Fruit fly (Drosophila melanogaster) whole organism, wandering third instar larva: ENCODE measurements around the gene Wdr33.

Source experiments
- Abd-B ChIP-seq: fragments of >200 bp; optimal IDR thresholded peaks from 2 replicates; lab custom pipeline; 2017; ENCODE audit warnings: missing biosample characterization, missing genetic modification characterization
- CG32264 ChIP-seq: fragments of 200-800 bp; sonication (Bioruptor generic); optimal IDR thresholded peaks from 2 replicates; lab custom pipeline; 2016; ENCODE audit warnings: missing biosample characterization, missing genetic modification characterization
- CG9705 ChIP-seq: fragments of 200-800 bp; sonication (Bioruptor generic); optimal IDR thresholded peaks from 2 replicates; lab custom pipeline; 2018; ENCODE audit warnings: missing biosample characterization, mild to moderate bottlenecking, missing genetic modification characterization
- CrebA ChIP-seq: fragments of 200-800 bp; sonication (Bioruptor generic); optimal IDR thresholded peaks from 2 replicates; lab custom pipeline; 2016; ENCODE audit warnings: missing biosample characterization, mild to moderate bottlenecking, missing genetic modification characterization, borderline replicate concordance
- Dfd ChIP-seq: fragments of >200 bp; optimal IDR thresholded peaks from 2 replicates; lab custom pipeline; 2017; ENCODE audit warnings: missing biosample characterization, missing genetic modification characterization
- Dif ChIP-seq: fragments of 200-275, 200-300 bp; sonication (Bioruptor generic); optimal IDR thresholded peaks from 2 replicates; lab custom pipeline; 2018; ENCODE audit warnings: missing biosample characterization, missing genetic modification characterization; ENCODE audit not compliant: partially characterized antibody
- GATAd ChIP-seq: sonication (Bioruptor generic); optimal IDR thresholded peaks from 2 replicates; lab custom pipeline; 2016; ENCODE audit warnings: missing biosample characterization, missing genetic modification characterization
- HLH106 ChIP-seq: fragments of 200-800 bp; optimal IDR thresholded peaks from 3 replicates; lab custom pipeline; 2019; ENCODE audit warnings: missing biosample characterization, mild to moderate bottlenecking, missing genetic modification characterization, moderate library complexity
- Hnf4 ChIP-seq: fragments of 200-800 bp; sonication (Bioruptor generic); optimal IDR thresholded peaks from 2 replicates; lab custom pipeline; 2016; ENCODE audit warnings: missing biosample characterization, mild to moderate bottlenecking, missing genetic modification characterization
- Hr78 ChIP-seq: fragments of >200 bp; optimal IDR thresholded peaks from 2 replicates; lab custom pipeline; 2017; ENCODE audit warnings: missing biosample characterization, missing genetic modification characterization
- Hr83 ChIP-seq: fragments of 200-300 bp; sonication (Bioruptor generic); optimal IDR thresholded peaks from 2 replicates; lab custom pipeline; 2016; ENCODE audit warnings: missing biosample characterization, mild to moderate bottlenecking, missing genetic modification characterization, moderate library complexity; ENCODE audit not compliant: poor library complexity, severe bottlenecking
- Jra ChIP-seq: sonication (Bioruptor generic); optimal IDR thresholded peaks from 2 replicates; lab custom pipeline; 2016; ENCODE audit warnings: missing biosample characterization, missing genetic modification characterization
- Mio ChIP-seq: sonication (Bioruptor generic); optimal IDR thresholded peaks from 2 replicates; lab custom pipeline; 2016; ENCODE audit warnings: missing biosample characterization, missing genetic modification characterization
- Myc ChIP-seq: fragments of >200 bp; optimal IDR thresholded peaks from 2 replicates; lab custom pipeline; 2017
- N ChIP-seq: fragments of >200 bp; optimal IDR thresholded peaks from 2 replicates; lab custom pipeline; 2018; ENCODE audit warnings: missing biosample characterization, missing external identifiers, missing genetic modification characterization
- OdsH ChIP-seq: fragments of 200-800 bp; sonication (Bioruptor generic); optimal IDR thresholded peaks from 2 replicates; lab custom pipeline; 2016; ENCODE audit warnings: missing biosample characterization, mild to moderate bottlenecking, missing genetic modification characterization
- Rel ChIP-seq, 2 experiments: fragments of 200-800 bp; sonication (Bioruptor generic) in 1 of 2; optimal IDR thresholded peaks; 2 replicates in 1 of 2; 3 replicates in 1 of 2; lab custom pipeline; 2016 to 2019; ENCODE audit warnings: mild to moderate bottlenecking in 2 of 2, missing biosample characterization in 2 of 2, missing genetic modification characterization in 2 of 2, moderate library complexity in 1 of 2
- Sp1 ChIP-seq: fragments of 200-800 bp; sonication (Bioruptor generic); optimal IDR thresholded peaks from 3 replicates; lab custom pipeline; 2019; ENCODE audit warnings: missing biosample characterization, mild to moderate bottlenecking, missing genetic modification characterization, moderate library complexity
- Vsx2 ChIP-seq: fragments of 200-300, 225-300 bp; sonication (Bioruptor generic); optimal IDR thresholded peaks from 2 replicates; lab custom pipeline; 2018; ENCODE audit warnings: missing biosample characterization, missing genetic modification characterization; ENCODE audit not compliant: partially characterized antibody
- br ChIP-seq: fragments of 200-800 bp; sonication (Bioruptor generic); optimal IDR thresholded peaks from 2 replicates; lab custom pipeline; 2016; ENCODE audit warnings: missing biosample characterization, missing genetic modification characterization
- brk ChIP-seq: fragments of 200-800 bp; sonication (Bioruptor generic); optimal IDR thresholded peaks from 2 replicates; lab custom pipeline; 2016; ENCODE audit warnings: missing biosample characterization, mild to moderate bottlenecking, missing genetic modification characterization
- dl ChIP-seq, 2 experiments: fragments of 175-275, 200-275 bp in 1 of 2; fragments of 200-275 bp in 1 of 2; sonication (Bioruptor generic); optimal IDR thresholded peaks; lab custom pipeline; 2018; ENCODE audit warnings: mild to moderate bottlenecking in 2 of 2, missing biosample characterization in 2 of 2, missing genetic modification characterization in 2 of 2, moderate library complexity in 2 of 2; ENCODE audit not compliant: partially characterized antibody in 2 of 2, insufficient read depth in 1 of 2
- dmrt93B ChIP-seq: fragments of 200-800 bp; sonication (Bioruptor generic); optimal IDR thresholded peaks from 2 replicates; lab custom pipeline; 2018; ENCODE audit warnings: missing biosample characterization, mild to moderate bottlenecking, missing genetic modification characterization
- dsf ChIP-seq: sonication (Bioruptor generic); optimal IDR thresholded peaks from 2 replicates; lab custom pipeline; 2016; ENCODE audit warnings: missing biosample characterization, missing genetic modification characterization, borderline replicate concordance
- ey ChIP-seq: fragments of 200-800 bp; sonication (Bioruptor generic); optimal IDR thresholded peaks from 2 replicates; lab custom pipeline; 2016; ENCODE audit warnings: missing biosample characterization, missing genetic modification characterization
- foxo ChIP-seq, 2 experiments: fragments of 200-800 bp; sonication (Bioruptor generic); optimal IDR thresholded peaks; 2 replicates in 1 of 2; 3 replicates in 1 of 2; lab custom pipeline; 2016 to 2017; ENCODE audit warnings: missing biosample characterization in 2 of 2, missing genetic modification characterization in 2 of 2
- fru ChIP-seq: fragments of 200-800 bp; sonication (Bioruptor generic); optimal IDR thresholded peaks from 3 replicates; lab custom pipeline; 2016; ENCODE audit warnings: missing biosample characterization, mild to moderate bottlenecking, missing genetic modification characterization
- h ChIP-seq: fragments of 200-800 bp; sonication (Bioruptor generic); optimal IDR thresholded peaks from 3 replicates; lab custom pipeline; 2016; ENCODE audit warnings: missing biosample characterization, mild to moderate bottlenecking, missing genetic modification characterization
- jim ChIP-seq: fragments of 175-275, 200-325 bp; sonication (Bioruptor generic); optimal IDR thresholded peaks from 2 replicates; lab custom pipeline; 2016; ENCODE audit warnings: missing biosample characterization, mild to moderate bottlenecking, missing genetic modification characterization
- lola ChIP-seq: fragments of >200 bp; optimal IDR thresholded peaks from 2 replicates; lab custom pipeline; 2017; ENCODE audit warnings: missing biosample characterization, missing genetic modification characterization
- pan ChIP-seq: fragments of >200 bp; optimal IDR thresholded peaks from 2 replicates; lab custom pipeline; 2017
- psq ChIP-seq: fragments of 200-800 bp; sonication (Bioruptor generic); optimal IDR thresholded peaks from 3 replicates; lab custom pipeline; 2017; ENCODE audit warnings: missing biosample characterization, mild to moderate bottlenecking, missing genetic modification characterization, moderate library complexity
- rgr ChIP-seq: fragments of 200-800 bp; sonication (Bioruptor generic); optimal IDR thresholded peaks from 3 replicates; lab custom pipeline; 2016; ENCODE audit warnings: missing biosample characterization, mild to moderate bottlenecking, missing genetic modification characterization
- sage ChIP-seq: fragments of 200-800 bp; sonication (Bioruptor generic); optimal IDR thresholded peaks from 2 replicates; lab custom pipeline; 2016; ENCODE audit warnings: missing biosample characterization, mild to moderate bottlenecking, missing genetic modification characterization
- sv ChIP-seq: fragments of 200-800 bp; sonication (Bioruptor generic); optimal IDR thresholded peaks from 3 replicates; lab custom pipeline; 2016; ENCODE audit warnings: missing biosample characterization, missing genetic modification characterization
- tai ChIP-seq: sonication (Bioruptor generic); optimal IDR thresholded peaks from 2 replicates; lab custom pipeline; 2016; ENCODE audit warnings: missing biosample characterization, missing genetic modification characterization
- usp ChIP-seq: fragments of >200 bp; optimal IDR thresholded peaks from 2 replicates; lab custom pipeline; 2017; ENCODE audit warnings: missing biosample characterization, missing genetic modification characterization
- woc ChIP-seq: sonication (Bioruptor generic); optimal IDR thresholded peaks from 2 replicates; lab custom pipeline; 2016; ENCODE audit warnings: missing biosample characterization, mild to moderate bottlenecking, missing genetic modification characterization

Gene Wdr33

dm6 chr3R:5648569-5649476, 11.6 kb upstream of the Wdr33 start, which contains the start of the genes MTA1-like and Sec23 (continued):
- TF ChIP-seq sage (GFP tag; lab: Kevin White, UChicago) (peak; percentile 35), fru (GFP tag; lab: Kevin White, UChicago) (peak; percentile 36), brk (peak; percentile 39), Rel (GFP tag; optimal IDR thresholded peaks at IDR 0.05; lab: Kevin White, UChicago) (peak; percentile 71), Rel (tag; optimal IDR thresholded peaks at IDR 0.05; lab: Kevin White, UChicago) (peak; percentile 9), OdsH (GFP tag; lab: Kevin White, UChicago) (peak; percentile 24)

dm6 chr3R:5649903-5650302, 10.5 kb upstream of the Wdr33 start:
- TF ChIP-seq Dfd (peak; percentile 66), Hnf4 (GFP tag; lab: Kevin White, UChicago) (no peak), pan (no peak), h (no peak), jim (no peak)

- no peak for TF ChIP-seq Hnf4 (GFP tag; lab: Kevin White, UChicago)
- no peak for TF ChIP-seq Sp1 (GFP tag; lab: Kevin White, UChicago)
- no peak for TF ChIP-seq CrebA (GFP tag; lab: Kevin White, UChicago)
- TF ChIP-seq N (GFP tag; lab: Kevin White, UChicago): no peak
- TF ChIP-seq jim: no peak
Observed at dm6 chr3R:5653887-5654286, 6.5 kb upstream of the Wdr33 start.

DNA sequence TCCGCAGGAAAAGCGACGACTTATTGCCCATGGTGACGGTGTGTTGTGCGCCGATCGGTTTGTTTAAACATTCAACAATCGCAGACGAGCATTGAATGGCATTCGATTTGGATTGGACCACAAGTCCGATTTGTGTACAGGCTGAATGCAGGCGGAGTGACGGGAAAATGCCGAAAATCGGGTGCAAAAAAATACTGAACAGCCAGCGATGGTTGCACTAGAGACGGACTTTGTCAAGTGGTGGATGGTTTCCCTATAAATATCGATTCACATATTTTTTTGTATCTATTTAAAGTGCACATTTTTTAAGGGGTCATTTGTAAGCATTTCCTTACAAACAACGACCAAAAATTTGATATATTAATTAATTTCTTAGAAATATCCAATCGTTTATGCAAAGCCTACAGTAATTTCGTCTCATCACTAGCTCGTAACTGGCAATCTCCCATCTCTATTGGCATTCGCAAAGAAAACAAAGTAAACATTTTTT, 5.7 kb upstream of the Wdr33 start, which contains the start of the genes elm and MED27:
Gene elm (minus strand): TSS at position 170 of the 490 bp plus-strand sequence.
Gene MED27 (plus strand): TSS at position 448 of the 490 bp plus-strand sequence.
- peak; percentile 5 for TF ChIP-seq Dif (GFP tag; lab: Kevin White, UChicago)
- TF ChIP-seq pan: no peak
- peak; percentile 3 for TF ChIP-seq jim
- TF ChIP-seq fru (GFP tag; lab: Kevin White, UChicago): peak; percentile 93
- peak; percentile 91 for TF ChIP-seq sv (GFP tag; lab: Kevin White, UChicago)
- peak; percentile 91 for TF ChIP-seq Sp1 (GFP tag; lab: Kevin White, UChicago)
- peak; percentile 90 for TF ChIP-seq OdsH (GFP tag; lab: Kevin White, UChicago)
- peak; percentile 93 for TF ChIP-seq dsf (GFP tag; lab: Kevin White, UChicago)
- peak; percentile 87 for TF ChIP-seq psq (GFP tag; lab: Kevin White, UChicago)
- TF ChIP-seq usp (GFP tag; lab: Kevin White, UChicago): no peak
- TF ChIP-seq N (GFP tag; lab: Kevin White, UChicago): no peak
- TF ChIP-seq CG9705 (GFP tag; lab: Kevin White, UChicago): peak; percentile 87
- TF ChIP-seq Hr83 (GFP tag; lab: Kevin White, UChicago): peak; percentile 50
- peak; percentile 92 for TF ChIP-seq GATAd (GFP tag; lab: Kevin White, UChicago)
- peak; percentile 94 for TF ChIP-seq ey
- no peak for TF ChIP-seq CrebA (GFP tag; lab: Kevin White, UChicago)
- peak; percentile 41 to 96 for TF ChIP-seq foxo (GFP tag; optimal IDR thresholded peaks at IDR 0.05; lab: Kevin White, UChicago)
- TF ChIP-seq sage (GFP tag; lab: Kevin White, UChicago): peak; percentile 88
- TF ChIP-seq Dfd: no peak
- peak; percentile 95 for TF ChIP-seq Hnf4 (GFP tag; lab: Kevin White, UChicago)
- peak; percentile 93 for TF ChIP-seq br
- TF ChIP-seq Mio: peak; percentile 55
- TF ChIP-seq Vsx2 (GFP tag; lab: Kevin White, UChicago): no peak
- TF ChIP-seq Hr78 (GFP tag; lab: Kevin White, UChicago): no peak
- no peak for TF ChIP-seq Abd-B
- TF ChIP-seq CG32264 (GFP tag; lab: Kevin White, UChicago): peak; percentile 81
- no peak for TF ChIP-seq Rel (GFP tag; optimal IDR thresholded peaks at IDR 0.05; lab: Kevin White, UChicago)
- TF ChIP-seq Rel (tag; optimal IDR thresholded peaks at IDR 0.05; lab: Kevin White, UChicago): peak; percentile 69
- peak; percentile 97 for TF ChIP-seq woc
- no peak for TF ChIP-seq brk
- TF ChIP-seq dl (GFP tag; optimal IDR thresholded peaks at IDR 0.05; lab: Kevin White, UChicago; ENCODE audit: insufficient read depth in 1 of 2, partially characterized antibody in 2 of 2): no peak
- no peak for TF ChIP-seq lola (GFP tag; lab: Kevin White, UChicago)
- TF ChIP-seq rgr (GFP tag; lab: Kevin White, UChicago): peak; percentile 94
- no peak for TF ChIP-seq Myc (lab: Kevin White, UChicago)
- TF ChIP-seq dmrt93B (GFP tag; lab: Kevin White, UChicago): peak; percentile 94
- peak; percentile 91 for TF ChIP-seq Jra (GFP tag; lab: Kevin White, UChicago)
- TF ChIP-seq h: peak; percentile 95
- TF ChIP-seq tai: no peak
- peak; percentile 95 for TF ChIP-seq HLH106 (tag; lab: Kevin White, UChicago)
